Fruit fly (Drosophila melanogaster) whole organism: ENCODE measurements around the gene CG6154.

Experiments
- CG8478 ChIP-seq: fragments of >200 bp; optimal IDR thresholded peaks from 2 replicates; lab custom pipeline; 2018; ENCODE audit warnings: inconsistent platforms
- Dll ChIP-seq: fragments of >200 bp; optimal IDR thresholded peaks from 2 replicates; lab custom pipeline; 2017
- EcR ChIP-seq, 2 experiments: fragments of >200 bp; optimal IDR thresholded peaks; 2 replicates each; lab custom pipeline; 2017; ENCODE audit warnings: missing biosample characterization in 2 of 2, missing genetic modification characterization in 2 of 2, missing genetic modification reagents in 2 of 2
- pan ChIP-seq: fragments of >200 bp; optimal IDR thresholded peaks from 2 replicates; lab custom pipeline; 2017
- psq ChIP-seq: fragments of >200 bp; optimal IDR thresholded peaks from 2 replicates; lab custom pipeline; 2017

- no peak for TF ChIP-seq CG8478 (lab: Kevin White, UChicago)
- no peak for TF ChIP-seq psq
- no peak for TF ChIP-seq EcR (GFP tag; optimal IDR thresholded peaks at IDR 0.05; lab: Kevin White, UChicago)
- TF ChIP-seq pan: no peak
- TF ChIP-seq Dll (lab: Kevin White, UChicago): no peak
These were observed 1.1 kb upstream of the CG6154 start, which contains the start of gene Ald1 for dm6 chr3R:26261244-26261788.
